Fruit fly (Drosophila melanogaster) Kc167 (cell line): ENCODE measurements around the gene CG9568.

Experiments
- Myc ChIP-seq: fragments of >200 bp; optimal IDR thresholded peaks from 2 replicates; lab custom pipeline; 2017; ENCODE audit warnings: missing external identifiers
- Sin3A ChIP-seq: fragments of >200 bp; optimal IDR thresholded peaks from 2 replicates; lab custom pipeline; 2018; ENCODE audit warnings: missing external identifiers
- insv ChIP-seq: fragments of >200 bp; optimal IDR thresholded peaks from 3 replicates; lab custom pipeline; 2018; ENCODE audit warnings: missing external identifiers
- psq ChIP-seq: fragments of >200 bp; optimal IDR thresholded peaks from 2 replicates; lab custom pipeline; 2017; ENCODE audit warnings: missing external identifiers

dm6 chr2L:8984614-8985318 is 25.6 kb upstream of the CG9568 start, which contains the start of gene CG13101:
- TF ChIP-seq insv (lab: Kevin White, UChicago) (no peak), Sin3A (lab: Kevin White, UChicago) (no peak), psq (no peak), Myc (lab: Kevin White, UChicago) (no peak)
